Worm (Caenorhabditis elegans) whole organism, young adult: ENCODE measurements around the gene C04A2.15.

Experiments
- B0019.2 ChIP-seq: fragments of 200-800 bp; sonication (Bioruptor generic); conservative IDR thresholded peaks from 2 replicates; pipeline ENCODE4 v1.3.6; 2022; ENCODE audit warnings: missing genetic modification reagents, missing genetic modification characterization, missing compliant biosample characterization
- B0336.3 ChIP-seq: fragments of 200-800 bp; sonication (Bioruptor generic); IDR thresholded peaks from 2 replicates; pipeline ENCODE4 v1.3.6; 2022; ENCODE audit warnings: missing genetic modification characterization, missing compliant biosample characterization
- C06A6.2 ChIP-seq: fragments of 200-800 bp; sonication (Bioruptor generic); conservative IDR thresholded peaks from 2 replicates; pipeline ENCODE4 v1.3.6; 2022; ENCODE audit warnings: missing genetic modification characterization, missing compliant biosample characterization
- F33H1.4 ChIP-seq: fragments of 200-800 bp; sonication (Bioruptor generic); IDR thresholded peaks from 2 replicates; pipeline ENCODE4 v1.3.6; 2022; ENCODE audit warnings: missing genetic modification reagents, missing genetic modification characterization, missing compliant biosample characterization
- F49E8.2 ChIP-seq: sonication (generic microtip); optimal IDR thresholded peaks from 3 replicates; lab custom pipeline; 2017; ENCODE audit warnings: missing genetic modification characterization, mild to moderate bottlenecking, missing compliant biosample characterization, antibody characterized with exemption, moderate library complexity; ENCODE audit not compliant: insufficient read depth
- Y53F4B.3 ChIP-seq: fragments of 200-800 bp; sonication (Bioruptor generic); IDR thresholded peaks from 2 replicates; pipeline ENCODE4 v1.3.6; 2022; ENCODE audit warnings: missing genetic modification reagents, missing genetic modification characterization, missing compliant biosample characterization
- Y56A3A.18 ChIP-seq: fragments of 200-800 bp; sonication (Bioruptor generic); IDR thresholded peaks from 2 replicates; pipeline ENCODE4 v1.3.6; 2022; ENCODE audit warnings: missing genetic modification reagents, missing genetic modification characterization, missing compliant biosample characterization
- Y67H2A.10 ChIP-seq: fragments of 200-800 bp; sonication (Bioruptor generic); conservative IDR thresholded peaks from 2 replicates; pipeline ENCODE4 v1.3.6; 2022; ENCODE audit warnings: missing genetic modification reagents, missing genetic modification characterization, missing compliant biosample characterization
- ama-1 ChIP-seq, 3 experiments: fragments of 150-350 bp in 1 of 3; sonication (generic microtip) in 2 of 3; optimal IDR thresholded peaks; 2 replicates each; lab custom pipeline; 2014 to 2018; ENCODE audit warnings: missing biosample characterization in 2 of 3, missing genetic modification characterization in 2 of 3, missing genetic modification reagents in 2 of 3
- attf-3 ChIP-seq: fragments of 200-800 bp; sonication (Bioruptor generic); conservative IDR thresholded peaks from 2 replicates; pipeline ENCODE4 v1.3.6; 2022; ENCODE audit warnings: missing genetic modification reagents, missing genetic modification characterization, missing compliant biosample characterization
- bed-2 ChIP-seq: fragments of 200-800 bp; sonication (Bioruptor generic); IDR thresholded peaks from 2 replicates; pipeline ENCODE4 v1.3.6; 2022; ENCODE audit warnings: missing genetic modification reagents, missing genetic modification characterization, missing compliant biosample characterization
- cebp-1 ChIP-seq, 2 experiments: fragments of 200-800 bp in 1 of 2; sonication (Bioruptor generic) in 1 of 2; sonication (generic microtip) in 1 of 2; IDR thresholded peaks in 1 of 2; optimal IDR thresholded peaks in 1 of 2; 2 replicates each; pipeline versions ENCODE4 v1.3.6 to Lab custom; 2017 to 2022; ENCODE audit warnings: missing compliant biosample characterization in 2 of 2, missing genetic modification characterization in 2 of 2, mild to moderate bottlenecking in 1 of 2, missing genetic modification reagents in 1 of 2, moderate library complexity in 1 of 2
- efl-1 ChIP-seq: fragments of 150-350 bp; optimal IDR thresholded peaks from 2 replicates; lab custom pipeline; 2014; ENCODE audit warnings: missing biosample characterization, missing genetic modification reagents, missing genetic modification characterization
- egrh-3 ChIP-seq: fragments of 200-800 bp; sonication (Bioruptor generic); IDR thresholded peaks from 2 replicates; pipeline ENCODE4 v1.3.6; 2022; ENCODE audit warnings: missing genetic modification reagents, missing genetic modification characterization, missing compliant biosample characterization
- ets-4 ChIP-seq: fragments of 200-800 bp; sonication (Bioruptor generic); optimal IDR thresholded peaks from 2 replicates; lab custom pipeline; 2018; ENCODE audit warnings: mild to moderate bottlenecking, missing genetic modification characterization, missing compliant biosample characterization
- fkh-3 ChIP-seq: sonication (generic microtip); optimal IDR thresholded peaks from 2 replicates; lab custom pipeline; 2016; ENCODE audit warnings: mild to moderate bottlenecking, missing genetic modification characterization, missing compliant biosample characterization
- hmg-1.2 ChIP-seq: fragments of 200-800 bp; sonication (Bioruptor generic); IDR thresholded peaks from 2 replicates; pipeline ENCODE4 v1.3.6; 2022; ENCODE audit warnings: missing genetic modification reagents, missing genetic modification characterization, missing compliant biosample characterization
- hmg-20 ChIP-seq: fragments of 200-800 bp; sonication (Bioruptor generic); IDR thresholded peaks from 2 replicates; pipeline ENCODE4 v1.3.6; 2022; ENCODE audit warnings: missing genetic modification reagents, missing genetic modification characterization, missing compliant biosample characterization
- lin-26 ChIP-seq: fragments of 200-800 bp; sonication (Bioruptor generic); IDR thresholded peaks from 2 replicates; pipeline ENCODE4 v1.3.6; 2022; ENCODE audit warnings: missing genetic modification reagents, missing genetic modification characterization, missing compliant biosample characterization
- lsl-1 ChIP-seq: fragments of 200-800 bp; sonication (Bioruptor generic); optimal IDR thresholded peaks from 2 replicates; lab custom pipeline; 2018; ENCODE audit warnings: mild to moderate bottlenecking, missing genetic modification characterization, moderate library complexity, missing compliant biosample characterization
- madf-6 ChIP-seq: fragments of 200-800 bp; sonication (Bioruptor generic); IDR thresholded peaks from 2 replicates; pipeline ENCODE4 v1.3.6; 2022; ENCODE audit warnings: missing genetic modification reagents, missing genetic modification characterization, missing compliant biosample characterization
- madf-8 ChIP-seq: fragments of 200-800 bp; sonication (Bioruptor generic); conservative IDR thresholded peaks from 2 replicates; pipeline ENCODE4 v1.3.6; 2022; ENCODE audit warnings: missing genetic modification reagents, missing genetic modification characterization, missing compliant biosample characterization
- nfya-1 ChIP-seq: sonication (generic microtip); optimal IDR thresholded peaks from 2 replicates; lab custom pipeline; 2017; ENCODE audit warnings: antibody characterized with exemption, missing compliant biosample characterization, missing genetic modification characterization, borderline replicate concordance; ENCODE audit not compliant: insufficient read depth
- nhr-80 ChIP-seq: sonication (generic microtip); optimal IDR thresholded peaks from 2 replicates; lab custom pipeline; 2016; ENCODE audit warnings: missing genetic modification characterization, missing compliant biosample characterization
- pha-4 ChIP-seq: fragments of 150-350 bp; sonication (generic microtip); optimal IDR thresholded peaks from 2 replicates; lab custom pipeline; 2014; ENCODE audit warnings: missing biosample characterization, missing genetic modification reagents, missing genetic modification characterization
- repo-1 ChIP-seq: sonication (generic microtip); optimal IDR thresholded peaks from 2 replicates; lab custom pipeline; 2017; ENCODE audit warnings: mild to moderate bottlenecking, missing genetic modification characterization, missing compliant biosample characterization
- rpc-1 ChIP-seq, 2 experiments: fragments of 150-350 bp in 1 of 2; sonication (generic microtip) in 1 of 2; optimal IDR thresholded peaks; 2 replicates each; lab custom pipeline; 2014 to 2018; ENCODE audit warnings: missing biosample characterization in 1 of 2, missing genetic modification characterization in 1 of 2, missing genetic modification reagents in 1 of 2, missing genotype in 1 of 2
- sdz-38 ChIP-seq: sonication (generic microtip); optimal IDR thresholded peaks from 2 replicates; lab custom pipeline; 2016; ENCODE audit warnings: missing genotype, missing genetic modification characterization, missing compliant biosample characterization
- snpc-1.1 ChIP-seq: sonication (generic microtip); optimal IDR thresholded peaks from 2 replicates; lab custom pipeline; 2017; ENCODE audit warnings: missing genetic modification characterization, mild to moderate bottlenecking, missing compliant biosample characterization, antibody characterized with exemption, moderate library complexity, missing genotype, missing genetic modification reagents; ENCODE audit not compliant: insufficient read depth
- sptf-2 ChIP-seq: fragments of 200-800 bp; sonication (Bioruptor generic); optimal IDR thresholded peaks from 2 replicates; lab custom pipeline; 2018; ENCODE audit warnings: mild to moderate bottlenecking, missing genetic modification characterization, missing compliant biosample characterization
- tlf-1 ChIP-seq: fragments of 200-800 bp; sonication (Bioruptor generic); optimal IDR thresholded peaks from 2 replicates; lab custom pipeline; 2018; ENCODE audit warnings: mild to moderate bottlenecking, missing genetic modification characterization, missing compliant biosample characterization
- zfh-2 ChIP-seq: fragments of 200-800 bp; sonication (Bioruptor generic); conservative IDR thresholded peaks from 2 replicates; pipeline ENCODE4 v1.3.6; 2022; ENCODE audit warnings: missing genetic modification reagents, missing genetic modification characterization, missing compliant biosample characterization
- ztf-22 ChIP-seq: fragments of 200-800 bp; sonication (Bioruptor generic); optimal IDR thresholded peaks from 2 replicates; lab custom pipeline; 2018; ENCODE audit warnings: mild to moderate bottlenecking, missing genetic modification characterization, moderate library complexity, missing compliant biosample characterization
- ztf-25 ChIP-seq: fragments of 200-800 bp; sonication (Bioruptor generic); IDR thresholded peaks from 2 replicates; pipeline ENCODE4 v1.3.6; 2022; ENCODE audit warnings: missing genetic modification reagents, missing genetic modification characterization, missing compliant biosample characterization
- ztf-26 ChIP-seq: sonication (generic microtip); optimal IDR thresholded peaks from 2 replicates; lab custom pipeline; 2017; ENCODE audit warnings: missing genetic modification characterization, missing compliant biosample characterization

Gene C04A2.15

DNA sequence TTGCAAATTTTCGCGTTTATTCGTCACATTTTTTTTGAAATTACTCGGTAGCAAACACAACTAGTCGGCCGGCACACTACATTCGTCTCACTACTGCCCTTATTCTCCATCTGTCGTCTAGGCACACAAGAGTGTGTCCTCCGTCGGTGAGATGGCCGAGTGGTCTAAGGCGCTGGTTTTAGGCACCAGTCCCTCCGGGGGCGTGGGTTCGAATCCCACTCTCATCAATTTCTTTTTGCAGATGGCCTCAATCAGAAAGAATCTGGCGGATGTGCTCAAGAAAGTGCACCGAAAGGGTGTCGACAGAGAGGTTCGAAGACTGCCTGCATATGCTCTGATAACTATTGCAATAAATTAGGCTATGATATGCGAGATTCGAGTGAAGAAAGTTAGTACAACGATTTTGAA, 1.0 kb downstream of the C04A2.15 start (continued):
- TF ChIP-seq bed-2 (no peak), hmg-1.2 (GFP tag; lab: Robert Waterston, UW) (peak; percentile 62), B0336.3 (GFP tag; lab: Robert Waterston, UW) (peak; percentile 77), attf-3 (GFP tag; lab: Robert Waterston, UW) (peak; percentile 53; the same call in 1 of the 2 replicates), nhr-80 (tag; lab: Kevin White, UChicago) (peak; percentile 25), nfya-1 (tag; lab: Kevin White, UChicago) (no peak), Y67H2A.10 (GFP tag; lab: Robert Waterston, UW) (0 out of 2 replicates have a peak, but pooled peaks have one; percentile 46), egrh-3 (GFP tag; lab: Robert Waterston, UW) (peak; percentile 64), repo-1 (no peak), ztf-22 (GFP tag; lab: Kevin White, UChicago) (no peak), Y56A3A.18 (GFP tag; lab: Robert Waterston, UW) (0 out of 2 replicates have a peak, but pooled peaks have one; percentile 35), ama-1 (optimal IDR thresholded peaks at IDR 0.05; lab: Kevin White, UChicago) (no peak), ama-1 (GFP tag; optimal IDR thresholded peaks at IDR 0.05; lab: Kevin White, UChicago) (peak; percentile 33 to 87), fkh-3 (tag; lab: Kevin White, UChicago) (peak; percentile 48), madf-6 (GFP tag; lab: Robert Waterston, UW) (peak; percentile 64; the same call in 1 of the 2 replicates), efl-1 (GFP tag; lab: Kevin White, UChicago) (no peak), lsl-1 (GFP tag; lab: Kevin White, UChicago) (peak; percentile 48), Y53F4B.3 (GFP tag; lab: Robert Waterston, UW) (no peak), B0019.2 (no peak), tlf-1 (GFP tag; lab: Kevin White, UChicago) (peak; percentile 49), madf-8 (GFP tag; lab: Robert Waterston, UW) (no peak), ztf-26 (tag; lab: Kevin White, UChicago) (peak; percentile 45), rpc-1 (optimal IDR thresholded peaks at IDR 0.05; lab: Kevin White, UChicago) (peak; percentile 67), rpc-1 (tag; optimal IDR thresholded peaks at IDR 0.05; lab: Kevin White, UChicago) (peak; percentile 74), F49E8.2 (tag; lab: Kevin White, UChicago) (no peak), ztf-25 (peak; percentile 82), C06A6.2 (GFP tag; lab: Robert Waterston, UW) (no peak), sptf-2 (GFP tag; lab: Kevin White, UChicago) (no peak), cebp-1 (GFP tag; IDR thresholded peaks at IDR 0.05; lab: Robert Waterston, UW) (no peak), cebp-1 (tag; optimal IDR thresholded peaks at IDR 0.05; lab: Kevin White, UChicago) (peak; percentile 72), F33H1.4 (GFP tag; lab: Robert Waterston, UW) (peak; percentile 56; the same call in 1 of the 2 replicates), zfh-2 (GFP tag; lab: Robert Waterston, UW) (peak; percentile 77)

DNA sequence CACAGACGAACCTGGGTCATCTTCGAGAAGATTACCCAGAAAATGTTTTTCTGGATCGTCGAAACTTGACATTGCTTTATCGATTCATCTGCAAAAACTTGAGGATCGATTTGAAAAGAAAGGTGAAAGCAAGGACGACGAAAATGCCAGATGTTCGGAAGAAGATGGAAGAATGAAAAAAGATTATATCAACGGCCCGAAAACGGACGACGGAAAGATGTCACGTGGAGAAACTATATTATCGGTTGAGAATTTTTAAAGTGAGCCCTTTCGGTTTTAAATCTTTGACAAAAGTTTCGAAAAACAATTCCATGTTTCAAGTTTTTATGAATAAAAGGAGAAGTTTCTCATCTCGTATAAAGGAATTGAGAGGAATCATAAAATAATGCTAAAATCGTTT, 6.2 kb downstream of the C04A2.15 start, which contains the start of gene dnj-5:
Gene dnj-5 (minus strand): TSS at position 101 of the 400 bp plus-strand sequence.
- TF ChIP-seq Y56A3A.18 (GFP tag; lab: Robert Waterston, UW) (no peak), hmg-20 (no peak), bed-2 (no peak), sdz-38 (tag; lab: Kevin White, UChicago) (no peak), nhr-80 (tag; lab: Kevin White, UChicago) (no peak), C06A6.2 (GFP tag; lab: Robert Waterston, UW) (no peak), pha-4 (tag; lab: Kevin White, UChicago) (no peak), lin-26 (GFP tag; lab: Robert Waterston, UW) (no peak), snpc-1.1 (tag; lab: Kevin White, UChicago) (no peak), ets-4 (GFP tag; lab: Kevin White, UChicago) (no peak)
